Worm (Caenorhabditis elegans): Measurements from ENCODE around the gene taf-3.

DNA sequence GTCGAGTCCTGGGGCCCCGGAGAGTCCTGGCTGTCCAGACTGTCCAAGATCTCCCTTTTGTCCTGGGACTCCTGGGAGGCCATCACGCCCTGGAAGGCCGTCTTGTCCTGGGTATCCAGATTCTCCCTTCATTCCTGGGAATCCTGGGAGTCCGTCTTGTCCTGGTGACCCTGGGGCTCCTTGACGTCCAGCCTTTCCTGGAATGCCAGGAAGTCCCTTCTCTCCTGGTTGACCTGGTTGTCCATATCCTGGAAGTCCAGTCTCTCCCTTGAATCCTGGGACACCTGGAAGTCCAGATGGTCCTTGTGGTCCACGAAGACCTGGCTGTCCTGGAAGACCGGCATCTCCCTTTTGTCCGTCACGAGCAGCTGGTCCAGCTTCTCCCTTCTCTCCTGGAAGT is 50.8 kb downstream of the taf-3 start:
- no peak for TF ChIP-seq unc-55 (GFP tag; optimal IDR thresholded peaks at IDR 0.05)
- TF ChIP-seq elt-1 (tag; optimal IDR thresholded peaks at IDR 0.05): no peak
- no peak for TF ChIP-seq nhr-237 (tag; optimal IDR thresholded peaks at IDR 0.05)
- no peak for TF ChIP-seq lsy-2 (tag; optimal IDR thresholded peaks at IDR 0.05)

All from whole organism, L2 larva.